Worm (Caenorhabditis elegans) whole organism, L4/young adult: ENCODE measurements around the gene K07H8.12.

ENCODE experiments used
- dao-5 ChIP-seq: sonication (generic microtip); optimal IDR thresholded peaks from 2 replicates; lab custom pipeline; 2016; ENCODE audit warnings: missing genotype, missing genetic modification characterization, moderate library complexity, missing compliant biosample characterization
- him-1 ChIP-seq: sonication (generic microtip); optimal IDR thresholded peaks from 2 replicates; lab custom pipeline; 2016; ENCODE audit warnings: missing genotype, missing genetic modification reagents, missing genetic modification characterization, missing compliant biosample characterization

DNA sequence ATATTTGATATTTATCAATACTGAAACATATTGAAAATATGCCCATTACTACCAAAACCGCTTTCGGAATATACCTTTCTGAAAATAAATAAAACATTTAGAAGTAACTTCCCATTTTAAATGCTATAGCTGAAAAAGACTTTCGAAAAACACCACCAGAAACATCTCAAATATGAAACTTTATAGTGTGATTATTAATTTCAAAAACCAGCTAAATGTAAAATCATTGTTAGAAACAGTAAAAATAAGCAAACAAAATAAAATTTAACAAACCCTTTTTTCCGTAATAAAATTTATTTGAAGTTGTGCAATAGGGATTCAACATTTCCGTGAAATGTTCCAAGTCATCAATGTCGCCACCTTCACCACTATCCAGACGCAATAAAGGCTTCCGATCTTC, 8.5 kb downstream of the K07H8.12 start, which contains the start of the genes K07H8.5 and K07H8.8:
- TF ChIP-seq him-1 (tag; lab: Kevin White, UChicago) (no peak), dao-5 (tag; lab: Kevin White, UChicago) (no peak)
